Worm (Caenorhabditis elegans) whole organism, mixed stage, embryonic: ENCODE results near the gene F58H1.7.
A peak's percentile ranks its signal among the peaks of the same experiment; 100 is the strongest.

Experiments used
- M03D4.4 ChIP-seq: sonication (generic microtip); optimal IDR thresholded peaks from 2 replicates; lab custom pipeline; 2017; ENCODE audit warnings: mild to moderate bottlenecking, missing genetic modification characterization, missing compliant biosample characterization
- bed-3 ChIP-seq: fragments of 200-800 bp; sonication (Bioruptor generic); optimal IDR thresholded peaks from 3 replicates; lab custom pipeline; 2018; ENCODE audit warnings: mild to moderate bottlenecking, missing genetic modification characterization, moderate library complexity, missing compliant biosample characterization
- blmp-1 ChIP-seq: fragments of 150-350 bp; optimal IDR thresholded peaks from 2 replicates; lab custom pipeline; 2014; ENCODE audit warnings: missing biosample characterization, missing genetic modification characterization
- ceh-39 ChIP-seq: fragments of 150-350 bp; optimal IDR thresholded peaks from 2 replicates; lab custom pipeline; 2014; ENCODE audit warnings: missing biosample characterization, missing genetic modification characterization
- ceh-43 ChIP-seq: fragments of 200-800 bp; sonication (Bioruptor generic); optimal IDR thresholded peaks from 2 replicates; lab custom pipeline; 2018; ENCODE audit warnings: mild to moderate bottlenecking, missing genetic modification characterization, moderate library complexity, missing compliant biosample characterization
- ceh-83 ChIP-seq: fragments of 200-800 bp; sonication (Bioruptor generic); optimal IDR thresholded peaks from 2 replicates; lab custom pipeline; 2018; ENCODE audit warnings: mild to moderate bottlenecking, missing genetic modification characterization, missing compliant biosample characterization
- ces-1 ChIP-seq: fragments of 150-350 bp; optimal IDR thresholded peaks from 2 replicates; lab custom pipeline; 2014; ENCODE audit warnings: missing biosample characterization, missing genetic modification reagents, missing genetic modification characterization
- cnd-1 ChIP-seq: fragments of 200-800 bp; sonication (Bioruptor generic); optimal IDR thresholded peaks from 2 replicates; lab custom pipeline; 2018; ENCODE audit warnings: mild to moderate bottlenecking, missing genetic modification characterization, missing compliant biosample characterization
- drap-1 ChIP-seq: fragments of 200-800 bp; sonication (Bioruptor generic); optimal IDR thresholded peaks from 3 replicates; lab custom pipeline; 2018; ENCODE audit warnings: mild to moderate bottlenecking, missing genetic modification characterization, missing compliant biosample characterization
- elt-1 ChIP-seq: sonication (generic microtip); optimal IDR thresholded peaks from 2 replicates; lab custom pipeline; 2017; ENCODE audit warnings: missing genetic modification characterization, mild to moderate bottlenecking, missing compliant biosample characterization, antibody characterized with exemption, moderate library complexity, borderline replicate concordance; ENCODE audit not compliant: insufficient read depth
- elt-3 ChIP-seq: fragments of 150-350 bp; optimal IDR thresholded peaks from 2 replicates; lab custom pipeline; 2014; ENCODE audit warnings: missing biosample characterization, missing genetic modification characterization
- flh-1 ChIP-seq: fragments of 200-800 bp; sonication (Bioruptor generic); optimal IDR thresholded peaks from 2 replicates; lab custom pipeline; 2018; ENCODE audit warnings: mild to moderate bottlenecking, missing genetic modification characterization, moderate library complexity, missing compliant biosample characterization
- ham-2 ChIP-seq: fragments of 200-800 bp; sonication (Bioruptor generic); optimal IDR thresholded peaks from 2 replicates; lab custom pipeline; 2018; ENCODE audit warnings: mild to moderate bottlenecking, missing genetic modification characterization, missing compliant biosample characterization
- hlh-1 ChIP-seq: fragments of 150-350 bp; optimal IDR thresholded peaks from 2 replicates; lab custom pipeline; 2014; ENCODE audit warnings: missing biosample characterization, missing genetic modification reagents, missing genetic modification characterization
- lin-13 ChIP-seq: fragments of 150-350 bp; optimal IDR thresholded peaks from 2 replicates; lab custom pipeline; 2014; ENCODE audit warnings: missing biosample characterization, missing genetic modification characterization
- lin-32 ChIP-seq: fragments of 200-800 bp; sonication (Bioruptor generic); optimal IDR thresholded peaks from 2 replicates; lab custom pipeline; 2018; ENCODE audit warnings: mild to moderate bottlenecking, missing genetic modification characterization, missing compliant biosample characterization
- lsy-2 ChIP-seq: fragments of 150-350 bp; optimal IDR thresholded peaks from 2 replicates; lab custom pipeline; 2014; ENCODE audit warnings: missing biosample characterization, missing genetic modification characterization
- mab-5 ChIP-seq: fragments of 150-350 bp; optimal IDR thresholded peaks from 2 replicates; lab custom pipeline; 2014; ENCODE audit warnings: missing biosample characterization, missing genetic modification characterization
- mep-1 ChIP-seq: fragments of 150-350 bp; optimal IDR thresholded peaks from 2 replicates; lab custom pipeline; 2017; ENCODE audit warnings: missing biosample characterization, missing genetic modification reagents, missing genetic modification characterization, inconsistent platforms
- mls-2 ChIP-seq: sonication (generic microtip); optimal IDR thresholded peaks from 2 replicates; lab custom pipeline; 2016; ENCODE audit warnings: mild to moderate bottlenecking, missing genetic modification characterization, moderate library complexity, missing compliant biosample characterization
- nhr-12 ChIP-seq: fragments of 150-350 bp; optimal IDR thresholded peaks from 2 replicates; lab custom pipeline; 2014; ENCODE audit warnings: missing biosample characterization, missing genetic modification characterization
- nhr-2 ChIP-seq: fragments of 150-350 bp; optimal IDR thresholded peaks from 2 replicates; lab custom pipeline; 2014; ENCODE audit warnings: missing biosample characterization, missing genetic modification characterization
- nhr-237 ChIP-seq: fragments of 150-350 bp; optimal IDR thresholded peaks from 2 replicates; lab custom pipeline; 2014; ENCODE audit warnings: missing biosample characterization, missing genetic modification characterization
- nhr-28 ChIP-seq: fragments of 150-350 bp; optimal IDR thresholded peaks from 2 replicates; lab custom pipeline; 2014; ENCODE audit warnings: missing biosample characterization, missing genetic modification characterization
- nhr-76 ChIP-seq: sonication (generic microtip); optimal IDR thresholded peaks from 2 replicates; lab custom pipeline; 2017; ENCODE audit warnings: missing biosample characterization, missing genetic modification characterization
- pha-4 ChIP-seq: fragments of 150-350 bp; optimal IDR thresholded peaks from 2 replicates; lab custom pipeline; 2018; ENCODE audit warnings: missing biosample characterization, missing genetic modification reagents, missing genetic modification characterization
- sem-2 ChIP-seq: fragments of 200-800 bp; sonication (Bioruptor generic); optimal IDR thresholded peaks from 2 replicates; lab custom pipeline; 2018; ENCODE audit warnings: mild to moderate bottlenecking, missing genetic modification characterization, missing compliant biosample characterization
- snpc-4 ChIP-seq: fragments of 150-350 bp; optimal IDR thresholded peaks from 2 replicates; lab custom pipeline; 2014; ENCODE audit warnings: missing biosample characterization, missing genetic modification characterization
- sptf-1 ChIP-seq: sonication (generic microtip); optimal IDR thresholded peaks from 2 replicates; lab custom pipeline; 2017; ENCODE audit warnings: mild to moderate bottlenecking, missing genetic modification characterization, moderate library complexity, missing compliant biosample characterization
- tbx-8 ChIP-seq: fragments of 200-800 bp; sonication (Bioruptor generic); optimal IDR thresholded peaks from 2 replicates; lab custom pipeline; 2018; ENCODE audit warnings: mild to moderate bottlenecking, missing genetic modification characterization, moderate library complexity, missing compliant biosample characterization
- unc-120 ChIP-seq: sonication (generic microtip); optimal IDR thresholded peaks from 2 replicates; lab custom pipeline; 2017; ENCODE audit warnings: missing genetic modification characterization, missing compliant biosample characterization; ENCODE audit not compliant: poor library complexity, severe bottlenecking
- unc-39 ChIP-seq: fragments of 150-350 bp; optimal IDR thresholded peaks from 2 replicates; lab custom pipeline; 2014; ENCODE audit warnings: missing biosample characterization, missing genetic modification characterization
- unc-62 ChIP-seq: fragments of 150-350 bp; optimal IDR thresholded peaks from 2 replicates; lab custom pipeline; 2014; ENCODE audit warnings: missing biosample characterization, missing genetic modification reagents, missing genetic modification characterization
- zip-8 ChIP-seq: fragments of 150-350 bp; optimal IDR thresholded peaks from 2 replicates; lab custom pipeline; 2014; ENCODE audit warnings: missing biosample characterization, missing genetic modification characterization
- ztf-11 ChIP-seq: fragments of 150-350 bp; optimal IDR thresholded peaks from 2 replicates; lab custom pipeline; 2014; ENCODE audit warnings: missing biosample characterization, missing genetic modification characterization

F58H1.7 gene

ce11 chrV:11993706-11994345 lies 29.2 kb upstream of the F58H1.7 start, which contains the start of the genes cyl-1 and C52E4.7:
cyl-1 (minus strand) TSS chrV:11993723.
C52E4.7 (plus strand) TSS chrV:11994295.
- TF ChIP-seq unc-62 (GFP tag; lab: Kevin White, UChicago): no peak
- TF ChIP-seq ces-1 (GFP tag; lab: Kevin White, UChicago): peak; percentile 42
- no peak for TF ChIP-seq ham-2 (GFP tag; lab: Kevin White, UChicago)
- no peak for TF ChIP-seq snpc-4 (tag; lab: Kevin White, UChicago)
- TF ChIP-seq lin-13: peak; percentile 49
- TF ChIP-seq elt-3 (tag; lab: Kevin White, UChicago): no peak
- peak; percentile 29 for TF ChIP-seq ceh-39 (tag; lab: Kevin White, UChicago)
- TF ChIP-seq blmp-1 (tag; lab: Kevin White, UChicago): no peak
- no peak for TF ChIP-seq nhr-76
- TF ChIP-seq sptf-1 (tag; lab: Kevin White, UChicago): no peak
- no peak for TF ChIP-seq drap-1 (GFP tag; lab: Kevin White, UChicago)
- no peak for TF ChIP-seq ztf-11 (tag; lab: Kevin White, UChicago)
- no peak for TF ChIP-seq flh-1 (GFP tag; lab: Kevin White, UChicago)
- peak; percentile 51 for TF ChIP-seq pha-4 (tag; lab: Kevin White, UChicago)
- no peak for TF ChIP-seq nhr-2
- no peak for TF ChIP-seq cnd-1 (tag; lab: Kevin White, UChicago)
- TF ChIP-seq zip-8 (tag; lab: Kevin White, UChicago): no peak
- TF ChIP-seq nhr-28 (tag; lab: Kevin White, UChicago): no peak
- no peak for TF ChIP-seq lin-32 (GFP tag; lab: Kevin White, UChicago)
- no peak for TF ChIP-seq mls-2
- no peak for TF ChIP-seq sem-2 (GFP tag; lab: Kevin White, UChicago)
- TF ChIP-seq mep-1: peak; percentile 83
- no peak for TF ChIP-seq ceh-43 (GFP tag; lab: Kevin White, UChicago)
- no peak for TF ChIP-seq mab-5 (tag; lab: Kevin White, UChicago)
- peak; percentile 9 for TF ChIP-seq lsy-2 (tag; lab: Kevin White, UChicago)
- TF ChIP-seq unc-120 (tag; lab: Kevin White, UChicago): no peak
- no peak for TF ChIP-seq bed-3 (GFP tag; lab: Kevin White, UChicago)
- TF ChIP-seq ceh-83 (GFP tag; lab: Kevin White, UChicago): no peak
- TF ChIP-seq hlh-1 (tag; lab: Kevin White, UChicago): no peak
- no peak for TF ChIP-seq tbx-8 (GFP tag; lab: Kevin White, UChicago)
- no peak for TF ChIP-seq unc-39 (tag; lab: Kevin White, UChicago)
- TF ChIP-seq nhr-12 (tag; lab: Kevin White, UChicago): no peak
- TF ChIP-seq nhr-237 (tag; lab: Kevin White, UChicago): peak; percentile 43
- no peak for TF ChIP-seq M03D4.4 (tag; lab: Kevin White, UChicago)
- no peak for TF ChIP-seq elt-1 (tag; lab: Kevin White, UChicago)

- TF ChIP-seq ces-1 (GFP tag; lab: Kevin White, UChicago): peak; percentile 45
- no peak for TF ChIP-seq sptf-1 (tag; lab: Kevin White, UChicago)
- no peak for TF ChIP-seq unc-120 (tag; lab: Kevin White, UChicago)
- no peak for TF ChIP-seq cnd-1 (tag; lab: Kevin White, UChicago)
Observed at ce11 chrV:11990511-11991127, 26.0 kb upstream of the F58H1.7 start.

ce11 chrV:11989861-11990260 lies 25.2 kb upstream of the F58H1.7 start:
- peak; percentile 47 for TF ChIP-seq blmp-1 (tag; lab: Kevin White, UChicago)
- TF ChIP-seq unc-120 (tag; lab: Kevin White, UChicago): no peak
- no peak for TF ChIP-seq mls-2
- no peak for TF ChIP-seq tbx-8 (GFP tag; lab: Kevin White, UChicago)
- no peak for TF ChIP-seq elt-3 (tag; lab: Kevin White, UChicago)
